Worm (Caenorhabditis elegans): ENCODE results near the gene cla-1.

cla-1 gene

DNA sequence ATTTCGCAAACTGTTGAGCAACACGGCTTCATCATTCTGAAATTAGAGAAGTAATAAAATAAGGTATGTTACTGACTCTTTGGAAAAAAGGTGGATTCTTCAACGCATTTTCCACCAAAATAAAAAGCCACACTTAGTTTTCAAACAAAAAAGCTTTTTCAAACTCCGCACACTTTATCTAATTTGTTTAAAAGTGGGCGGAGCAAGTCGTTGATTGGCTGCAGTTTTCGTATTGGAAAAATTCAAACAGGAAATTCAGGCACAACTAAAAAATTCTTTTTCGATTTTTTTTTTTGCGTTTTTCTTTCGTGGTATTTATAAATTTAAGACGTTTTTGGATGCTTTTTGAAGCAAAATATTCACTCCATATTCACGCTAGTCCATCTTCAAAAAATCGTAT lies 61.7 kb downstream of the cla-1 start:
- TF ChIP-seq flt-1 (GFP tag; IDR thresholded peaks at IDR 0.05): no peak
- TF ChIP-seq ztf-29 (GFP tag; IDR thresholded peaks at IDR 0.05): no peak
- TF ChIP-seq T22C8.4 (GFP tag; IDR thresholded peaks at IDR 0.05): no peak
- no peak for TF ChIP-seq tab-1 (GFP tag; IDR thresholded peaks at IDR 0.05)
- TF ChIP-seq ref-1 (GFP tag; conservative IDR thresholded peaks at IDR 0.05): no peak
- no peak for TF ChIP-seq ztf-23 (GFP tag; IDR thresholded peaks at IDR 0.05)
- TF ChIP-seq cog-1 (tag; optimal IDR thresholded peaks at IDR 0.05): no peak
- TF ChIP-seq med-1 (GFP tag; optimal IDR thresholded peaks at IDR 0.05; ENCODE audit: insufficient read depth): no peak
- no peak for TF ChIP-seq klf-2 (GFP tag; conservative IDR thresholded peaks at IDR 0.05)

ce11 chrIV:7651120-7651519 lies 62.4 kb downstream of the cla-1 start, which contains the start of gene cima-1:
TSS of gene cima-1 (plus strand) at chrIV:7651459.
- TF ChIP-seq tab-1 (GFP tag; IDR thresholded peaks at IDR 0.05) (no peak), med-1 (GFP tag; optimal IDR thresholded peaks at IDR 0.05; ENCODE audit: insufficient read depth) (no peak), ztf-23 (GFP tag; IDR thresholded peaks at IDR 0.05) (no peak), T22C8.4 (GFP tag; IDR thresholded peaks at IDR 0.05) (no peak), ref-1 (GFP tag; conservative IDR thresholded peaks at IDR 0.05) (no peak), cog-1 (tag; optimal IDR thresholded peaks at IDR 0.05) (no peak), klf-2 (GFP tag; conservative IDR thresholded peaks at IDR 0.05) (no peak), flt-1 (GFP tag; IDR thresholded peaks at IDR 0.05) (no peak), ztf-29 (GFP tag; IDR thresholded peaks at IDR 0.05) (no peak)

DNA sequence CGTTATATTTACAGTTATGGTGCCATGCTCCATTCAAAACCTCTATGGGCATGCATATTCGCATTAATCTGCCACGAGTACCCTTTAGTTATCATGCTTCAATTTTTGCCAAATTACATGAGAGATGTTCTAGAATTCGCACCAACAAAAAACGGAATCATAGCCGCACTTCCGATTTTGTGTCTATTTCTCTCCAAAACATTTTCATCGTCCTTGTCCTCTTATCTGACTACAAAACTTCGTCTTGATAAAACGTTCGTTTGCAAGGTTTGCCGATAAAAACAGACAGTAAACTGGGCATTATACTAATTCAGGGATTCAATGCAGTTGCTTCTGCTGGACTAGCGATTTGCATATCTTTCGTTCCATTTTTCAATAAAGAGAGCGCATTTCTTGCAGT lies 64.5 kb downstream of the cla-1 start:
- TF ChIP-seq klf-2 (GFP tag; conservative IDR thresholded peaks at IDR 0.05): no peak
- TF ChIP-seq ztf-23 (GFP tag; IDR thresholded peaks at IDR 0.05): no peak
- no peak for TF ChIP-seq ztf-29 (GFP tag; IDR thresholded peaks at IDR 0.05)
- TF ChIP-seq flt-1 (GFP tag; IDR thresholded peaks at IDR 0.05): no peak
- TF ChIP-seq tab-1 (GFP tag; IDR thresholded peaks at IDR 0.05): no peak
- no peak for TF ChIP-seq T22C8.4 (GFP tag; IDR thresholded peaks at IDR 0.05)

- TF ChIP-seq ztf-23 (GFP tag; IDR thresholded peaks at IDR 0.05) (peak; percentile 85), klf-2 (GFP tag; conservative IDR thresholded peaks at IDR 0.05) (no peak), cog-1 (tag; optimal IDR thresholded peaks at IDR 0.05) (peak; percentile 41), ztf-29 (GFP tag; IDR thresholded peaks at IDR 0.05) (0 out of 2 replicates have a peak, but pooled peaks have one; percentile 12), ref-1 (GFP tag; conservative IDR thresholded peaks at IDR 0.05) (no peak), flt-1 (GFP tag; IDR thresholded peaks at IDR 0.05) (peak; percentile 70; the same call in 1 of the 2 replicates)
Measured at ce11 chrIV:7654212-7654778, 65.6 kb downstream of the cla-1 start, which contains the start of gene nrde-4. TSS of gene nrde-4 (minus strand) at chrIV:7654262.

ce11 chrIV:7658589-7658988 lies 69.9 kb downstream of the cla-1 start, which contains the start of gene C08G9.1:
TSS of gene C08G9.1 (plus strand) at chrIV:7658763.
- no peak for TF ChIP-seq flt-1 (GFP tag; IDR thresholded peaks at IDR 0.05)
- no peak for TF ChIP-seq ztf-29 (GFP tag; IDR thresholded peaks at IDR 0.05)
- TF ChIP-seq cog-1 (tag; optimal IDR thresholded peaks at IDR 0.05): no peak
- no peak for TF ChIP-seq ztf-23 (GFP tag; IDR thresholded peaks at IDR 0.05)
- no peak for TF ChIP-seq ref-1 (GFP tag; conservative IDR thresholded peaks at IDR 0.05)
- TF ChIP-seq tab-1 (GFP tag; IDR thresholded peaks at IDR 0.05): no peak
- no peak for TF ChIP-seq klf-2 (GFP tag; conservative IDR thresholded peaks at IDR 0.05)
- TF ChIP-seq med-1 (GFP tag; optimal IDR thresholded peaks at IDR 0.05; ENCODE audit: insufficient read depth): no peak
- TF ChIP-seq T22C8.4 (GFP tag; IDR thresholded peaks at IDR 0.05): no peak

ce11 chrIV:7659481-7659880 lies 70.8 kb downstream of the cla-1 start:
- TF ChIP-seq ref-1 (GFP tag; conservative IDR thresholded peaks at IDR 0.05): no peak
- no peak for TF ChIP-seq flt-1 (GFP tag; IDR thresholded peaks at IDR 0.05)
- TF ChIP-seq tab-1 (GFP tag; IDR thresholded peaks at IDR 0.05): no peak
- TF ChIP-seq T22C8.4 (GFP tag; IDR thresholded peaks at IDR 0.05): no peak
- TF ChIP-seq ztf-29 (GFP tag; IDR thresholded peaks at IDR 0.05): no peak
- TF ChIP-seq klf-2 (GFP tag; conservative IDR thresholded peaks at IDR 0.05): no peak
- TF ChIP-seq cog-1 (tag; optimal IDR thresholded peaks at IDR 0.05): no peak
- TF ChIP-seq med-1 (GFP tag; optimal IDR thresholded peaks at IDR 0.05; ENCODE audit: insufficient read depth): no peak
- no peak for TF ChIP-seq ztf-23 (GFP tag; IDR thresholded peaks at IDR 0.05)

DNA sequence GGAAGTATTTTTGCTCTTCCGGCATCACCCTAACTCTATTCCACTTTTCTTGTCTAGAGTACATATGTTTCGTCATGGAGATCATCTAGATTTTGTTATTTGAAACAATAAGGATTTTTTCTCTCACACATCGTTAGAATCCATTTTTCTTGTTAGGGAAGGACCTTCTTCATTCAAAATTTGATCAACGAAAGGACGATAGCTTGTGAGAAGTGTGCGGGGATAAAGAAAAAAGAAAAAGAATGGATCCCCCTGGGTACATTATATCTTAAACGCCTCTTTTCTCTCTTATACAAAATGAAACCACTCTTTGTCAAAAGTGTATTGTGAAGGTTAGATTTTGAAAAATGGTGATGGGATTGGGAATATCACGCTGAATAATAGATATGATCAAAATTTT lies 72.8 kb downstream of the cla-1 start:
- TF ChIP-seq ztf-23 (GFP tag; IDR thresholded peaks at IDR 0.05): no peak
- TF ChIP-seq tab-1 (GFP tag; IDR thresholded peaks at IDR 0.05): no peak
- no peak for TF ChIP-seq med-1 (GFP tag; optimal IDR thresholded peaks at IDR 0.05; ENCODE audit: insufficient read depth)
- no peak for TF ChIP-seq flt-1 (GFP tag; IDR thresholded peaks at IDR 0.05)
- TF ChIP-seq T22C8.4 (GFP tag; IDR thresholded peaks at IDR 0.05): no peak

DNA sequence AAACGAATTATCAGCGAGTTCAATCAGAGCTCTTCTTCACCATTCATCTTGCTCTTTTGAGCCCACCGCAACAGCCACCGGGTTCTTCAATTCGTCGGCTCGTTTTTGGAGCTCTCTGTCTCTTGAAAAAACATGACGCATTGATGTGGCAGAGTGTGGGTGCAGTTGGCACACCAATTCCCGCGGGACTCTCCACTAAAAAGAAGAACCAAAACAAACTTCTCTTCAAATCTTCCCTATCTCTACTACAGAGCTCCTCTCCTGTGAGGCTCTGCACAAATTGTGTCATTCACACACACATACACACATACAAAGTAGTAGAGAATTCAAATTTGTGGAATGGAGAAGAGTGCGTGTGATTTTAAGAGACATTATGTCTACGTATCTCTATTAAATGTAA lies 74.3 kb downstream of the cla-1 start:
- TF ChIP-seq klf-2 (GFP tag; conservative IDR thresholded peaks at IDR 0.05): no peak
- no peak for TF ChIP-seq med-1 (GFP tag; optimal IDR thresholded peaks at IDR 0.05; ENCODE audit: insufficient read depth)
- TF ChIP-seq tab-1 (GFP tag; IDR thresholded peaks at IDR 0.05): no peak
- no peak for TF ChIP-seq ref-1 (GFP tag; conservative IDR thresholded peaks at IDR 0.05)
- no peak for TF ChIP-seq T22C8.4 (GFP tag; IDR thresholded peaks at IDR 0.05)

ce11 chrIV:7672872-7673271 lies 84.1 kb downstream of the cla-1 start, which contains the start of gene C08G9.2:
TSS of gene C08G9.2 (minus strand) at chrIV:7672972.
- TF ChIP-seq flt-1 (GFP tag; IDR thresholded peaks at IDR 0.05): no peak
- TF ChIP-seq tab-1 (GFP tag; IDR thresholded peaks at IDR 0.05): no peak
- no peak for TF ChIP-seq med-1 (GFP tag; optimal IDR thresholded peaks at IDR 0.05; ENCODE audit: insufficient read depth)
- TF ChIP-seq ztf-23 (GFP tag; IDR thresholded peaks at IDR 0.05): no peak
- TF ChIP-seq T22C8.4 (GFP tag; IDR thresholded peaks at IDR 0.05): no peak
- TF ChIP-seq ztf-29 (GFP tag; IDR thresholded peaks at IDR 0.05): no peak
- TF ChIP-seq ref-1 (GFP tag; conservative IDR thresholded peaks at IDR 0.05): no peak
- no peak for TF ChIP-seq klf-2 (GFP tag; conservative IDR thresholded peaks at IDR 0.05)
- no peak for TF ChIP-seq cog-1 (tag; optimal IDR thresholded peaks at IDR 0.05)

ce11 chrIV:7674874-7675273 lies 86.1 kb downstream of the cla-1 start, which contains the start of gene itr-1:
TSS of gene itr-1 (plus strand) at chrIV:7675174.
- TF ChIP-seq ztf-23 (GFP tag; IDR thresholded peaks at IDR 0.05) (no peak), ztf-29 (GFP tag; IDR thresholded peaks at IDR 0.05) (no peak), T22C8.4 (GFP tag; IDR thresholded peaks at IDR 0.05) (no peak), flt-1 (GFP tag; IDR thresholded peaks at IDR 0.05) (no peak)

All from whole organism, midembryonic.